Fruit fly (Drosophila melanogaster): ENCODE results near the gene Kdm2.

Kdm2 gene

dm6 chr3R:9048466-9049072, 3.7 kb upstream of the Kdm2 start, which contains the start of gene Mst85C:
TSS of gene Mst85C (plus strand) at chr3R:9048645.
- TF ChIP-seq woc (GFP tag; optimal IDR thresholded peaks at IDR 0.05) (peak; percentile 14), lola (GFP tag; optimal IDR thresholded peaks at IDR 0.05) (no peak), Myc (optimal IDR thresholded peaks at IDR 0.05) (peak; percentile 6)

dm6 chr3R:9049091-9049981, 3.0 kb upstream of the Kdm2 start:
- TF ChIP-seq rgr (GFP tag; optimal IDR thresholded peaks at IDR 0.05) (peak; percentile 5), Hr83 (GFP tag; optimal IDR thresholded peaks at IDR 0.05; ENCODE audit: poor library complexity, severe bottlenecking) (no peak), N (GFP tag; optimal IDR thresholded peaks at IDR 0.05) (no peak), Hr78 (GFP tag; optimal IDR thresholded peaks at IDR 0.05) (no peak), CG32264 (GFP tag; optimal IDR thresholded peaks at IDR 0.05) (no peak), br (GFP tag; optimal IDR thresholded peaks at IDR 0.05) (no peak), Jra (GFP tag; optimal IDR thresholded peaks at IDR 0.05) (no peak), Hnf4 (GFP tag; optimal IDR thresholded peaks at IDR 0.05) (no peak), Sp1 (GFP tag; optimal IDR thresholded peaks at IDR 0.05) (no peak), ey (GFP tag; optimal IDR thresholded peaks at IDR 0.05) (no peak), Dfd (GFP tag; optimal IDR thresholded peaks at IDR 0.05) (no peak), dl (GFP tag; optimal IDR thresholded peaks at IDR 0.05; ENCODE audit: insufficient read depth in 1 of 2, partially characterized antibody in 2 of 2) (no peak), h (GFP tag; optimal IDR thresholded peaks at IDR 0.05) (no peak), OdsH (GFP tag; optimal IDR thresholded peaks at IDR 0.05) (peak; percentile 33), psq (GFP tag; optimal IDR thresholded peaks at IDR 0.05) (no peak), Mio (GFP tag; optimal IDR thresholded peaks at IDR 0.05) (no peak), Myc (optimal IDR thresholded peaks at IDR 0.05) (no peak), foxo (GFP tag; optimal IDR thresholded peaks at IDR 0.05) (no peak), sv (GFP tag; optimal IDR thresholded peaks at IDR 0.05) (no peak), woc (GFP tag; optimal IDR thresholded peaks at IDR 0.05) (peak; percentile 61), brk (GFP tag; optimal IDR thresholded peaks at IDR 0.05) (peak; percentile 22), Rel (GFP tag; optimal IDR thresholded peaks at IDR 0.05) (no peak), Rel (tag; optimal IDR thresholded peaks at IDR 0.05) (no peak), fru (GFP tag; optimal IDR thresholded peaks at IDR 0.05) (no peak), dmrt93B (GFP tag; optimal IDR thresholded peaks at IDR 0.05) (no peak)

DNA sequence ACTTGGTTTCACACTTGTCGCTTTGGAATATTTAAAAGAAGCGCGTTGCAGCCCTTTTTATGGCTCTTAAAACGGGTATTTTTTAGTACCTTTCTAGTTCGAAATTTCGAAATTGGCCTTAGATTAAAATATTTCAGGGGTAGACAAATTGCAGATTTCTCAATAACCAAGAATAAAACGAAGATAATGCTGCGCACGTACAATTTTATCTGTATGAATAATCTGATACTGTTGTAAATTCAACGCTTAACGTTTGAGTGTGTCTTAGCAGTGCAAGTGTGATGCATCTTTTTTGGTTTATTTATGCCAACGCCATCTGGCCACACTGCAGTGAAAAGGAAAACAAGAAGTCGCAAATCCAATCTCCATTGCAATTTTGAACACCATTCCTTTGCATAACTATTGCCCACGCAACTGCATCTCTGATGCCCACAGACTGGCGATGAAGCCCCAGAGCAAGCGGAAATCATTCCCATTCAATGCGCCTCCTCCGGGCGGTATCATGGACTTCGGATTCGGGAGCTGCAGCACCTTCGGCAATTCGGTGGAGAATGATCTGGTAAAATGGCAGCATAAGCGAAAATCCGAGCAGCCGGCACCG, 1.7 kb upstream of the Kdm2 start, which contains the start of gene Nmdmc:
Nmdmc (minus strand) TSS at position 37 of the 601 bp plus-strand sequence.
- TF ChIP-seq Myc (optimal IDR thresholded peaks at IDR 0.05) (peak; percentile 69), psq (GFP tag; optimal IDR thresholded peaks at IDR 0.05) (no peak)

DNA sequence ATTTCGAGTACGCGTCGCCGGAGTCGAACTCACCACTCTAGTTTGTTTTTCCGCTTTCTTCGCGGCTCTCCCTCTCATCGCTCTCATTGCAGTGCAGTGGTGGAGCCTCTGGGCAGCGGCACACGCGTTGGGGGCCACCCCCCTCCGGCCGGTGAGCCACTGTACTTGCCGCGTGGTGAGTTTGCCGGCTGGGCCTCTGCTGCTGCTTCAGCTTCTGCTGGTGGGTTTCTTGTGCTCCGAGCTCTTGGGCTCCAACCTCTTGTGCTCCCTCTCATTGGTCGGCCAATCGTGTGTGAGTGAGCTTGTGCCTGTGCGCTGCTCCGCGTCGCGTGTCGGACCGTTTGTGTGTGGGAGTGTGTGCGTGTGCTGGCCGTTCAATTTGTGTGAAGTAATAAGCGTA, 726 bp downstream of the Kdm2 start:
- TF ChIP-seq Hnf4 (GFP tag; optimal IDR thresholded peaks at IDR 0.05) (peak; percentile 67), dl (GFP tag; optimal IDR thresholded peaks at IDR 0.05; ENCODE audit: insufficient read depth in 1 of 2, partially characterized antibody in 2 of 2) (peak; percentile 53 to 90), woc (GFP tag; optimal IDR thresholded peaks at IDR 0.05) (peak; percentile 71), foxo (GFP tag; optimal IDR thresholded peaks at IDR 0.05) (peak; percentile 10 to 77), br (GFP tag; optimal IDR thresholded peaks at IDR 0.05) (peak; percentile 75), OdsH (GFP tag; optimal IDR thresholded peaks at IDR 0.05) (peak; percentile 65), pan (optimal IDR thresholded peaks at IDR 0.05) (no peak), sv (GFP tag; optimal IDR thresholded peaks at IDR 0.05) (peak; percentile 37), Jra (GFP tag; optimal IDR thresholded peaks at IDR 0.05) (peak; percentile 82), HLH106 (tag; optimal IDR thresholded peaks at IDR 0.05) (peak; percentile 56), fru (GFP tag; optimal IDR thresholded peaks at IDR 0.05) (peak; percentile 87), Mio (GFP tag; optimal IDR thresholded peaks at IDR 0.05) (no peak), CG9705 (GFP tag; optimal IDR thresholded peaks at IDR 0.05) (no peak), Myc (optimal IDR thresholded peaks at IDR 0.05) (peak; percentile 59), brk (GFP tag; optimal IDR thresholded peaks at IDR 0.05) (no peak), Hr83 (GFP tag; optimal IDR thresholded peaks at IDR 0.05; ENCODE audit: poor library complexity, severe bottlenecking) (peak; percentile 85), CrebA (GFP tag; optimal IDR thresholded peaks at IDR 0.05; ENCODE audit: borderline replicate concordance) (no peak), dmrt93B (GFP tag; optimal IDR thresholded peaks at IDR 0.05) (no peak), rgr (GFP tag; optimal IDR thresholded peaks at IDR 0.05) (peak; percentile 79), ey (GFP tag; optimal IDR thresholded peaks at IDR 0.05) (peak; percentile 70), jim (GFP tag; optimal IDR thresholded peaks at IDR 0.05) (peak; percentile 81), h (GFP tag; optimal IDR thresholded peaks at IDR 0.05) (peak; percentile 96), psq (GFP tag; optimal IDR thresholded peaks at IDR 0.05) (peak; percentile 69), Sp1 (GFP tag; optimal IDR thresholded peaks at IDR 0.05) (peak; percentile 72), Dif (GFP tag; optimal IDR thresholded peaks at IDR 0.05; ENCODE audit: partially characterized antibody) (peak; percentile 95)
